Worm (Caenorhabditis elegans) whole organism, midembryonic: ENCODE measurements around the gene F19B6.1.

ENCODE experiments used
- T22C8.4 ChIP-seq: fragments of 200-800 bp; sonication (Bioruptor generic); IDR thresholded peaks from 2 replicates; pipeline ENCODE4 v1.3.6; 2022; ENCODE audit warnings: missing genetic modification characterization, missing compliant biosample characterization
- cog-1 ChIP-seq: sonication (generic microtip); optimal IDR thresholded peaks from 2 replicates; lab custom pipeline; 2016; ENCODE audit warnings: missing genetic modification characterization, missing compliant biosample characterization
- flt-1 ChIP-seq: fragments of 200-800 bp; sonication (Bioruptor generic); IDR thresholded peaks from 2 replicates; pipeline ENCODE4 v1.3.6; 2022; ENCODE audit warnings: missing genetic modification characterization, missing compliant biosample characterization
- klf-2 ChIP-seq: fragments of 200-800 bp; sonication (Bioruptor generic); conservative IDR thresholded peaks from 2 replicates; pipeline ENCODE4 v1.3.6; 2022; ENCODE audit warnings: missing genetic modification reagents, missing genetic modification characterization, missing compliant biosample characterization
- ref-1 ChIP-seq: fragments of 200-800 bp; sonication (Bioruptor generic); conservative IDR thresholded peaks from 2 replicates; pipeline ENCODE4 v1.3.6; 2022; ENCODE audit warnings: missing genetic modification reagents, missing genetic modification characterization, missing compliant biosample characterization
- ztf-29 ChIP-seq: fragments of 200-800 bp; sonication (Bioruptor generic); IDR thresholded peaks from 2 replicates; pipeline ENCODE4 v1.3.6; 2022; ENCODE audit warnings: missing genetic modification reagents, missing genetic modification characterization, missing compliant biosample characterization

DNA sequence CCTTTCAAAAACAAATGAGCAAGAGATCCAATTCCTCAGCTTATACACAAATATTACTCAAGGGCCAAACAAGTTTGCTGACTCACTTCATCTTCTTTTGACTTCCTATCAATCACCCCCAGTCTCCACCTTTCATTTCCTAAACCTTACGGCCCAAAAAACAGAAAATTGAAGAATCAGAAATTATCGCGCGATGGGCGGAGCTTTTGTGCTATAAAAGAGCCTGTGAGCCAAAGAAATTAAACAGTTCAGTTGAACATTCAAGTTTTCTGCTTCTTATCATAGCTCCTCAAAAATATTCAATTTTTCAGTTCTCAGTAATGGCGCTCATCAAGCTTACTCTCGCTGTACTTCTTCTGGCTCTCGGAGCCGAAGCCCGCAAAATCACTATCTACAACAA is 43.9 kb upstream of the F19B6.1 start, which contains the start of gene thn-1:
- TF ChIP-seq klf-2 (GFP tag; lab: Robert Waterston, UW) (no peak), T22C8.4 (GFP tag; lab: Robert Waterston, UW) (no peak), ref-1 (no peak), ztf-29 (GFP tag; lab: Robert Waterston, UW) (no peak), cog-1 (tag; lab: Kevin White, UChicago) (no peak), flt-1 (GFP tag; lab: Robert Waterston, UW) (no peak)
